Worm (Caenorhabditis elegans): Measurements from ENCODE around the gene C46F11.4.

ce11 chrIII:3657479-3657878, 6.6 kb downstream of the C46F11.4 start, which contains the start of gene C46F11.5:
- TF ChIP-seq nhr-21 (tag; optimal IDR thresholded peaks at IDR 0.05) (peak; percentile 7), fos-1 (tag; optimal IDR thresholded peaks at IDR 0.05) (no peak), nhr-77 (tag; optimal IDR thresholded peaks at IDR 0.05) (no peak), R02D3.7 (tag; optimal IDR thresholded peaks at IDR 0.05) (no peak)
